Worm (Caenorhabditis elegans): ENCODE measurements around the gene C13G3.1.

DNA sequence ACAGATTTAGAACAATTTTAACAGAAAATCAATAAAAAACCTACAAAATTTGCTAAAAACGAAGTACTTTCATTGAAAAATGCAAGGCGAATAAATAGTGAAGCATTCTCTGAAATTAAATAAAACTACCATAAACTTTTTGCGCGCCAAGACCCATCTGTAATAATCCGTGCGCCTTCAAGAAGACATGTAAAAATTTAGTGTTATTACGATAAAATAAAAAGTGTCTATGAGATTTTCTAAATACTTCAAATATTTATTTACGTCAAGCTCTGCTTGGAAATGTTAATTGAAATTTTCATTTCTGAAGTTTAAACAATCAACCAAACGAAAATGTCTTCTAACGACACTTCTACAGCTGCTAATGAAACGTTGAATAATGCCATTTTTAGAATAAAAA lies 27.8 kb upstream of the C13G3.1 start, which contains the start of gene C45B11.9:
- TF ChIP-seq ama-1 (optimal IDR thresholded peaks at IDR 0.05), result no peak
- no peak for TF ChIP-seq zip-5 (tag; optimal IDR thresholded peaks at IDR 0.05)
- TF ChIP-seq tbx-2 (tag; optimal IDR thresholded peaks at IDR 0.05), result no peak
- TF ChIP-seq pax-1 (tag; optimal IDR thresholded peaks at IDR 0.05), result no peak
- no peak for TF ChIP-seq lim-6 (tag; optimal IDR thresholded peaks at IDR 0.05)
